Fruit fly (Drosophila melanogaster) whole organism, pupa: Measurements from ENCODE around the gene CG15312.

Experiments
- CG10348 ChIP-seq: fragments of 200-800 bp; sonication (Bioruptor generic); IDR thresholded peaks from 2 replicates; pipeline ENCODE4 v1.3.6; 2022; ENCODE audit warnings: missing biosample characterization, missing genetic modification characterization
- CG13204 ChIP-seq: fragments of 200-800 bp; sonication (Bioruptor generic); optimal IDR thresholded peaks from 2 replicates; lab custom pipeline; 2018; ENCODE audit warnings: missing biosample characterization, mild to moderate bottlenecking, missing genetic modification characterization, moderate library complexity
- CG15710 ChIP-seq: fragments of 200-800 bp; sonication (Bioruptor generic); optimal IDR thresholded peaks from 2 replicates; lab custom pipeline; 2018; ENCODE audit warnings: missing biosample characterization, mild to moderate bottlenecking, missing genetic modification characterization, moderate library complexity
- CG32121 ChIP-seq: fragments of 200-800 bp; sonication (Bioruptor generic); IDR thresholded peaks from 2 replicates; pipeline ENCODE4 v1.3.6; 2022; ENCODE audit warnings: missing biosample characterization, missing genetic modification characterization
- CG34367 ChIP-seq: fragments of 200-800 bp; sonication (Bioruptor generic); optimal IDR thresholded peaks from 2 replicates; lab custom pipeline; 2018; ENCODE audit warnings: missing biosample characterization, mild to moderate bottlenecking, missing genetic modification characterization
- CG8159 ChIP-seq: fragments of 200-800 bp; sonication (Bioruptor generic); optimal IDR thresholded peaks from 3 replicates; lab custom pipeline; 2018; ENCODE audit warnings: missing biosample characterization, mild to moderate bottlenecking, missing genetic modification characterization, moderate library complexity
- CG8301 ChIP-seq: fragments of 200-800 bp; sonication (Bioruptor generic); optimal IDR thresholded peaks from 2 replicates; lab custom pipeline; 2018; ENCODE audit warnings: missing biosample characterization, mild to moderate bottlenecking, missing genetic modification characterization
- EcR ChIP-seq: fragments of 200-800 bp; sonication (Bioruptor generic); optimal IDR thresholded peaks from 3 replicates; lab custom pipeline; 2019; ENCODE audit warnings: missing biosample characterization, missing genetic modification characterization, mild to moderate bottlenecking, moderate library complexity, missing genetic modification reagents
- Pif1A ChIP-seq: fragments of 200-800 bp; sonication (Bioruptor generic); optimal IDR thresholded peaks from 3 replicates; lab custom pipeline; 2016; ENCODE audit warnings: missing biosample characterization, missing genetic modification characterization
- Snoo ChIP-seq: fragments of 200-800 bp; sonication (Bioruptor generic); optimal IDR thresholded peaks from 3 replicates; lab custom pipeline; 2017; ENCODE audit warnings: missing biosample characterization, mild to moderate bottlenecking, missing genetic modification characterization, inconsistent platforms
- rn ChIP-seq: fragments of 200-800 bp; sonication (Bioruptor generic); IDR thresholded peaks from 2 replicates; pipeline ENCODE4 v1.3.6; 2022; ENCODE audit warnings: missing biosample characterization, missing genetic modification characterization

DNA sequence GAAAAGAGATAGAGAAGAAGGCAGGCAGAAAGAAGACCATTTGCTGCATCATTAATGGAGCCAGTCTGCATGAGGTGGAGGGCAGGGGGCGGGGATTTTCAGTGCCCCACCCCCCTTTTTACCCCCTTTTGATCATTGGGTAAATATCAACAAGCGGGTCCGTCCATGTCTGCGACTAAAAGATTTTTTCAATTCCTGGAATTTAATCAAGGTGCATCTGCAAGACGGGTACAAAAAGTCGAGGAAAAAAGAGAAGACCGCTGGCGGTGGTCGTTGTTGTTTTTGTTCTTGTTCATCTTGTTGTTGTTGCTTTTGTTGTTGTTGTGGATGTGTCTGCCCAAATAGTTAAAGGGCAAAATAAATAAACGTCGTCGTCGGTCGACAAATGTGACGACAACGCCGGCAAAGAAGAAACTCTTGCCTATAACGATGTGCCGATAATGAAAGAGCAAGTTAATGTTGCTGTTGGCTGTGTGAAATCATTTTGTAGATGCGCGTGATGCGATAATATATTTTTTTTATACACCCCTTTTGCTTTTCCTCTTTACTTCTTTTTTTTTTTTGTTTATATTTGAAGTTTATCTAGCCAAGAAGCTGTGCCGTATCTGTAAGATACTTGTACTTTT lies 45.0 kb upstream of the CG15312 start:
- TF ChIP-seq EcR (GFP tag; lab: Kevin White, UChicago): peak; percentile 20
- TF ChIP-seq CG13204 (GFP tag; lab: Kevin White, UChicago): peak; percentile 59
- TF ChIP-seq CG10348: no peak
- TF ChIP-seq rn (GFP tag; lab: Robert Waterston, UW): no peak
- TF ChIP-seq CG32121 (GFP tag; lab: Robert Waterston, UW): no peak
- no peak for TF ChIP-seq CG8159 (tag; lab: Kevin White, UChicago)
- no peak for TF ChIP-seq Snoo (tag; lab: Kevin White, UChicago)
- TF ChIP-seq CG8301: no peak
- TF ChIP-seq CG34367 (tag; lab: Kevin White, UChicago): peak; percentile 0
- no peak for TF ChIP-seq CG15710 (tag; lab: Kevin White, UChicago)
- no peak for TF ChIP-seq Pif1A (GFP tag; lab: Kevin White, UChicago)
